Fruit fly (Drosophila melanogaster): ENCODE measurements around the gene CG43246.

The CG43246 gene

dm6 chr3L:14550839-14551415 is 14.5 kb downstream of the CG43246 start, which contains the start of gene Gbs-70E (continued):
- TF ChIP-seq Lpt (GFP tag; optimal IDR thresholded peaks at IDR 0.05) (no peak), CG9797 (GFP tag; optimal IDR thresholded peaks at IDR 0.05) (peak; percentile 10), CG17568 (GFP tag; optimal IDR thresholded peaks at IDR 0.05) (peak; percentile 93), Six4 (GFP tag; optimal IDR thresholded peaks at IDR 0.05) (peak; percentile 88), zen2 (GFP tag; IDR thresholded peaks at IDR 0.05; ENCODE audit: partially characterized antibody) (no peak), CG12744 (GFP tag; optimal IDR thresholded peaks at IDR 0.05) (peak; percentile 84), Fer3 (tag; optimal IDR thresholded peaks at IDR 0.05) (peak; percentile 91), bowl (GFP tag; IDR thresholded peaks at IDR 0.05) (peak; percentile 73; the same call in 1 of the 2 replicates), Sox100B (GFP tag; optimal IDR thresholded peaks at IDR 0.05) (peak; percentile 91), trem (tag; optimal IDR thresholded peaks at IDR 0.05) (peak; percentile 89), CG15601 (tag; optimal IDR thresholded peaks at IDR 0.05) (peak; percentile 90), zfh2 (GFP tag; optimal IDR thresholded peaks at IDR 0.05) (peak; percentile 80), CG8281 (tag; optimal IDR thresholded peaks at IDR 0.05) (peak; percentile 71), hkb (optimal IDR thresholded peaks at IDR 0.05) (no peak), hkb (GFP tag; IDR thresholded peaks at IDR 0.05) (peak; percentile 94), jing (GFP tag; optimal IDR thresholded peaks at IDR 0.05) (peak; percentile 66), CG10147 (GFP tag; optimal IDR thresholded peaks at IDR 0.05) (peak; percentile 91), h (optimal IDR thresholded peaks at IDR 0.05) (no peak), CG1832 (GFP tag; optimal IDR thresholded peaks at IDR 0.05) (no peak), Mes4 (GFP tag; optimal IDR thresholded peaks at IDR 0.05) (peak; percentile 88), ato (GFP tag; IDR thresholded peaks at IDR 0.05; ENCODE audit: partially characterized antibody) (peak; percentile 52; the same call in 1 of the 2 replicates), CG13123 (GFP tag; optimal IDR thresholded peaks at IDR 0.05) (peak; percentile 85), CG15073 (GFP tag; optimal IDR thresholded peaks at IDR 0.05) (peak; percentile 53), Neu2 (GFP tag; optimal IDR thresholded peaks at IDR 0.05; ENCODE audit: borderline replicate concordance) (peak; percentile 76), fd96Cb (tag; optimal IDR thresholded peaks at IDR 0.05) (peak; percentile 82), CG17912 (GFP tag; optimal IDR thresholded peaks at IDR 0.05) (peak; percentile 58), Camta (GFP tag; optimal IDR thresholded peaks at IDR 0.05) (peak; percentile 91), CG17802 (tag; optimal IDR thresholded peaks at IDR 0.05) (peak; percentile 17), CG7786 (GFP tag; optimal IDR thresholded peaks at IDR 0.05) (peak; percentile 90), bcd (GFP tag; optimal IDR thresholded peaks at IDR 0.05) (peak; percentile 84), en (GFP tag; optimal IDR thresholded peaks at IDR 0.05) (peak; percentile 92), CG4854 (GFP tag; optimal IDR thresholded peaks at IDR 0.05) (peak; percentile 77), CG2116 (GFP tag; optimal IDR thresholded peaks at IDR 0.05) (peak; percentile 73), Fer1 (GFP tag; optimal IDR thresholded peaks at IDR 0.05) (peak; percentile 93), tx (GFP tag; optimal IDR thresholded peaks at IDR 0.05) (peak; percentile 88), NK7.1 (GFP tag; optimal IDR thresholded peaks at IDR 0.05) (peak; percentile 89), CG12942 (GFP tag; optimal IDR thresholded peaks at IDR 0.05) (peak; percentile 86), gro (GFP tag; optimal IDR thresholded peaks at IDR 0.05) (peak; percentile 95), grau (tag; optimal IDR thresholded peaks at IDR 0.05) (peak; percentile 93), da (GFP tag; optimal IDR thresholded peaks at IDR 0.05) (peak; percentile 85), CG9876 (GFP tag; optimal IDR thresholded peaks at IDR 0.05) (peak; percentile 81), CG14050 (GFP tag; IDR thresholded peaks at IDR 0.05) (peak; percentile 83), prd (optimal IDR thresholded peaks at IDR 0.05) (no peak), prd (GFP tag; IDR thresholded peaks at IDR 0.05) (peak; percentile 95), al (GFP tag; IDR thresholded peaks at IDR 0.05) (peak; percentile 90), pros (GFP tag; optimal IDR thresholded peaks at IDR 0.05) (peak; percentile 74), ssp (GFP tag; IDR thresholded peaks at IDR 0.05) (peak; percentile 83), HmgD (GFP tag; optimal IDR thresholded peaks at IDR 0.05) (peak; percentile 24), Poxn (GFP tag; IDR thresholded peaks at IDR 0.05) (peak; percentile 60; the same call in 1 of the 2 replicates), ham (GFP tag; IDR thresholded peaks at IDR 0.05) (peak; percentile 63; the same call in 1 of the 2 replicates), zf30C (GFP tag; optimal IDR thresholded peaks at IDR 0.05) (no peak)
